Fruit fly (Drosophila melanogaster): ENCODE results near the gene trol.

The trol gene

dm6 chrX:2536136-2536535, 9.1 kb downstream of the trol start (continued):
- peak; percentile 58 for TF ChIP-seq Rfx (GFP tag; IDR thresholded peaks at IDR 0.05)
- peak; percentile 43; the same call in 2 of the 3 replicates for TF ChIP-seq CG17361 (GFP tag; IDR thresholded peaks at IDR 0.05)
- no peak for TF ChIP-seq Max (GFP tag; optimal IDR thresholded peaks at IDR 0.05)
- TF ChIP-seq D (optimal IDR thresholded peaks at IDR 0.05): no peak
- no peak for TF ChIP-seq D (GFP tag; optimal IDR thresholded peaks at IDR 0.05)
- 0 out of 2 replicates have a peak, but pooled peaks have one; percentile 12 for TF ChIP-seq sim (GFP tag; IDR thresholded peaks at IDR 0.05)
- no peak for TF ChIP-seq sug (tag; optimal IDR thresholded peaks at IDR 0.05)
- TF ChIP-seq nerfin-2 (GFP tag; IDR thresholded peaks at IDR 0.05; ENCODE audit: partially characterized antibody): no peak
- TF ChIP-seq CG11247 (GFP tag; IDR thresholded peaks at IDR 0.05): no peak
- no peak for TF ChIP-seq CG8290 (GFP tag; optimal IDR thresholded peaks at IDR 0.05)
- peak in 1 of 2 experiments; percentile 51 for TF ChIP-seq CG8290 (tag; optimal IDR thresholded peaks at IDR 0.05)
- no peak for TF ChIP-seq CG15601 (tag; optimal IDR thresholded peaks at IDR 0.05)
- TF ChIP-seq CG2120 (GFP tag; optimal IDR thresholded peaks at IDR 0.05): peak; percentile 4
- no peak for TF ChIP-seq crol (GFP tag; IDR thresholded peaks at IDR 0.05)
- TF ChIP-seq tap (tag; optimal IDR thresholded peaks at IDR 0.05): no peak
- TF ChIP-seq ems (GFP tag; optimal IDR thresholded peaks at IDR 0.05): peak; percentile 30
- no peak for TF ChIP-seq p53 (GFP tag; optimal IDR thresholded peaks at IDR 0.05)
- TF ChIP-seq mld (GFP tag; IDR thresholded peaks at IDR 0.05; ENCODE audit: partially characterized antibody): no peak
- TF ChIP-seq NFAT (GFP tag; IDR thresholded peaks at IDR 0.05): no peak
- TF ChIP-seq en (GFP tag; optimal IDR thresholded peaks at IDR 0.05): no peak
- TF ChIP-seq CG6654 (GFP tag; optimal IDR thresholded peaks at IDR 0.05): no peak
- TF ChIP-seq ab (GFP tag; optimal IDR thresholded peaks at IDR 0.05): peak; percentile 2
- no peak for TF ChIP-seq eve (GFP tag; optimal IDR thresholded peaks at IDR 0.05)
- TF ChIP-seq cad (GFP tag; optimal IDR thresholded peaks at IDR 0.05): no peak
- TF ChIP-seq CG6813 (GFP tag; optimal IDR thresholded peaks at IDR 0.05): no peak
- peak; percentile 66 for TF ChIP-seq ci (GFP tag; IDR thresholded peaks at IDR 0.05)
- TF ChIP-seq Fer3 (tag; optimal IDR thresholded peaks at IDR 0.05): no peak
- TF ChIP-seq Rx (GFP tag; IDR thresholded peaks at IDR 0.05): no peak
- TF ChIP-seq CG1647 (GFP tag; optimal IDR thresholded peaks at IDR 0.05): no peak
- TF ChIP-seq Hr51 (GFP tag; optimal IDR thresholded peaks at IDR 0.05): peak in 1 of 2 experiments; percentile 44
- TF ChIP-seq ro (GFP tag; IDR thresholded peaks at IDR 0.05): no peak
- TF ChIP-seq HLH54F (GFP tag; optimal IDR thresholded peaks at IDR 0.05): no peak
- TF ChIP-seq CG8924 (tag; optimal IDR thresholded peaks at IDR 0.05): peak; percentile 26
- no peak for TF ChIP-seq Vsx1 (GFP tag; optimal IDR thresholded peaks at IDR 0.05)
- no peak for TF ChIP-seq hkb (optimal IDR thresholded peaks at IDR 0.05)
- peak; percentile 51; the same call in 1 of the 2 replicates for TF ChIP-seq hkb (GFP tag; IDR thresholded peaks at IDR 0.05)
- TF ChIP-seq CG15514 (GFP tag; optimal IDR thresholded peaks at IDR 0.05): no peak
- TF ChIP-seq H15 (GFP tag; IDR thresholded peaks at IDR 0.05): no peak
- TF ChIP-seq CG3163 (GFP tag; optimal IDR thresholded peaks at IDR 0.05): no peak
- no peak for TF ChIP-seq CG3407 (GFP tag; optimal IDR thresholded peaks at IDR 0.05)
- TF ChIP-seq CG30431 (GFP tag; optimal IDR thresholded peaks at IDR 0.05): no peak
- TF ChIP-seq Scr (GFP tag; IDR thresholded peaks at IDR 0.05; ENCODE audit: partially characterized antibody): no peak
- no peak for TF ChIP-seq Hr39 (optimal IDR thresholded peaks at IDR 0.05)
- peak; percentile 13 for TF ChIP-seq CG12155 (GFP tag; optimal IDR thresholded peaks at IDR 0.05)
- 0 out of 3 replicates have a peak, but pooled peaks have one; percentile 22 for TF ChIP-seq ase (GFP tag; IDR thresholded peaks at IDR 0.05)
- TF ChIP-seq seq (GFP tag; IDR thresholded peaks at IDR 0.05): no peak
- TF ChIP-seq hbn (GFP tag; IDR thresholded peaks at IDR 0.05; ENCODE audit: partially characterized antibody): no peak
- no peak for TF ChIP-seq pan (optimal IDR thresholded peaks at IDR 0.05)
- peak in 1 of 2 experiments; percentile 70 for TF ChIP-seq pan (GFP tag; optimal IDR thresholded peaks at IDR 0.05 in 1 of 2, IDR thresholded peaks at IDR 0.05 in 1 of 2)
- TF ChIP-seq Xbp1 (GFP tag; optimal IDR thresholded peaks at IDR 0.05): peak; percentile 59
- TF ChIP-seq pfk (GFP tag; optimal IDR thresholded peaks at IDR 0.05): no peak
- TF ChIP-seq Gsc (GFP tag; IDR thresholded peaks at IDR 0.05): no peak
- no peak for TF ChIP-seq pita (GFP tag; optimal IDR thresholded peaks at IDR 0.05)
